Worm (Caenorhabditis elegans) whole organism, L4/young adult: Measurements from ENCODE around the gene gst-37.

Source experiments
- W03F9.2 ChIP-seq: fragments of 150-350 bp; optimal IDR thresholded peaks from 2 replicates; lab custom pipeline; 2014; ENCODE audit warnings: missing biosample characterization, missing genetic modification characterization
- dao-5 ChIP-seq: sonication (generic microtip); optimal IDR thresholded peaks from 2 replicates; lab custom pipeline; 2016; ENCODE audit warnings: missing genotype, missing genetic modification characterization, moderate library complexity, missing compliant biosample characterization
- him-1 ChIP-seq: sonication (generic microtip); optimal IDR thresholded peaks from 2 replicates; lab custom pipeline; 2016; ENCODE audit warnings: missing genotype, missing genetic modification reagents, missing genetic modification characterization, missing compliant biosample characterization

gst-37 gene

DNA sequence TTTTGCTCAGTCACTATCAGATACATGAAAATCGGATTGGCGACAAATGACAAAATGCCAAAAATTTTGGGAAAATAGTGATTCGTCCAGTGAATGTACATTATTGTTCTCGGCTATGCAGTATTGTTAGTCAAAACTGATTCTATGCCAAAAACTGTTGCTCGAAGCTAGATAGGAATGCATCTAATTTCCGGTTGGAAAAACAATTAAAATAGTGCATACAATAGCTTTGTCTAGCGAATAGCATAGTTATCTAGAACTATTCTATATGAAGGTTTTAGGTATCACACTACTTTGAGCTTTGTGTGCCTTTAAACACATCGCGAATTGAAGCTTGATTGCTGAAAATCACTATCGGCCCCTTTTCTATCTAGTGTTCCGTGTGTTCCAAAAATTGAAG, 43.4 kb downstream of the gst-37 start, which contains the start of gene srj-15:
srj-15 (minus strand) TSS at position 101 of the 400 bp plus-strand sequence.
- TF ChIP-seq him-1 (tag; lab: Kevin White, UChicago) (no peak), dao-5 (tag; lab: Kevin White, UChicago) (no peak), W03F9.2 (tag; lab: Kevin White, UChicago) (no peak)

DNA sequence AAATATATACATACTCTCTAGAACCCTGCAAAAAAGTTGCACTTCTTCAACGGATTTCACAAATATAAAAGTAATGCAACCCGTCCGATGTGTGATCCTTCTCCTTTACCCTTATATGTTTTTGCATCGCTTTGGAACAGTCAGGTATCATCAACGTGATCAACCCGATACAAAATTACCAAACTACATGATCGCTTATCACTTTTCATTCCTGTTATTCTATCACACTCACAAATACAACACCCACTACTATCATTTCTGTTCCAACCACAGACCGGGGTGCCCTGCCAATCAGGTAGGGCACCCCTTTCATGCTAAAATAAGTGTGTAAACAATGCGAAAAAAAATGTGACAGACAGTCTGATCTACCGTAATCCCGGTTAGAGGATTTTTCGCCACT, 45.5 kb downstream of the gst-37 start:
- no peak for TF ChIP-seq W03F9.2 (tag; lab: Kevin White, UChicago)
- no peak for TF ChIP-seq him-1 (tag; lab: Kevin White, UChicago)
- TF ChIP-seq dao-5 (tag; lab: Kevin White, UChicago): no peak

DNA sequence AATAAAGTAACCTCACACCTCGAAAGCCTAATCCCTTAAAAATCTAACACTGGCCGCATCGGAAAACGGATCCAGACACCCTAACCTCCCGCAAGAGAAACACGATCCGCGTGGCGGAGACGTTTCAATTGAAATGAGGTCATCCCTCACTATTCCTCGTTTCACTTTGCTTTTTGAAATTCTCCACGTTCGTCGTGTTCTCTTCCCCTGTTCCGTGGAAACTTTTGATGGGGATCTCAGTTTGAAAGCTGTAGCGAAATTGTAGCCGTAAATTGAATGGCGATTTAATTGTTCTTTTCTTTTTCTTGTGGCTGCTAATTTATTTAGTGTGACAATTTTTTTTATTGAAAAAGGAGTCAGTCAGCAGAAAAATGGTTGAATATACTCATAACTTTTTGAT, 47.4 kb downstream of the gst-37 start:
- TF ChIP-seq W03F9.2 (tag; lab: Kevin White, UChicago) (no peak), dao-5 (tag; lab: Kevin White, UChicago) (no peak), him-1 (tag; lab: Kevin White, UChicago) (no peak)

DNA sequence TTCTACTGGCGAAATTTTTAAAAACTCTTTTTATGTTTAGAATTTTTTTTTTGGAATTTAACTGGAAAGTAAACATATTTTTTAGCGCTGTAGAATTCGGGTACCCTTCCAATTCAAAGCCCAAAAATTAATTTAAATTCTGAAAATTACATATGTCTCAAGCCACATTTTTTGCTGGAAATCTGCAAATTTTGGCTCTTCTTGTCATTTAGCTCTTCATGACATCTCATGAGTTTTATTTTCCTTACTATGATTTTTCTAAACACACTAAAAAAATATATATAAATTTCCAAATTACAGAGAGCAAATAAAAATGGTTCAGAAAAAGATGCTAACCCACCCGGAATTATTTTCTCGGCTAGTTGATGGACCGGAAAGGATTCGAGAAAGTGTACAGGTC, 47.8 kb downstream of the gst-37 start, which contains the start of gene acs-3:
acs-3 (plus strand) TSS at position 301 of the 400 bp plus-strand sequence.
- TF ChIP-seq W03F9.2 (tag; lab: Kevin White, UChicago): no peak
- TF ChIP-seq dao-5 (tag; lab: Kevin White, UChicago): no peak
- no peak for TF ChIP-seq him-1 (tag; lab: Kevin White, UChicago)

DNA sequence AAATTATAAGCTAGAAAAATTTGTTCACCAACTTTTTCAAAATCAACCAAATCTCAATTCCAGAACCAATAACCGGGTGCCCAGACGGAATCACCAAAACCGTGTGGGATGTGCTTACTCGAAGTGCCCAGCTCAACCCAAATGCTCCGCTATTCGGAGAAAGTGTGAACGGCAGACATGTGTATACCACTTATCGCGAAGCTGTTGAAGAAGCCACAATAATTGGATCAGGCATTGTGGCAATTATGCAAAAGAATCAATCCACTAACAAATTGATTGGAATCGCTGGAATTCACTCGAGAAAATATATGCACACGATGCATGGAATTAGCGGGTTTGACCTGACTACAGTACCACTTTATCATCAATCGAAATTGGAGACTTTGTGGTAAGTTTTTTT, 48.3 kb downstream of the gst-37 start:
- TF ChIP-seq dao-5 (tag; lab: Kevin White, UChicago) (no peak), him-1 (tag; lab: Kevin White, UChicago) (no peak), W03F9.2 (tag; lab: Kevin White, UChicago) (no peak)
